Worm (Caenorhabditis elegans): Measurements from ENCODE around the gene F14H12.17.

F14H12.17 gene

DNA sequence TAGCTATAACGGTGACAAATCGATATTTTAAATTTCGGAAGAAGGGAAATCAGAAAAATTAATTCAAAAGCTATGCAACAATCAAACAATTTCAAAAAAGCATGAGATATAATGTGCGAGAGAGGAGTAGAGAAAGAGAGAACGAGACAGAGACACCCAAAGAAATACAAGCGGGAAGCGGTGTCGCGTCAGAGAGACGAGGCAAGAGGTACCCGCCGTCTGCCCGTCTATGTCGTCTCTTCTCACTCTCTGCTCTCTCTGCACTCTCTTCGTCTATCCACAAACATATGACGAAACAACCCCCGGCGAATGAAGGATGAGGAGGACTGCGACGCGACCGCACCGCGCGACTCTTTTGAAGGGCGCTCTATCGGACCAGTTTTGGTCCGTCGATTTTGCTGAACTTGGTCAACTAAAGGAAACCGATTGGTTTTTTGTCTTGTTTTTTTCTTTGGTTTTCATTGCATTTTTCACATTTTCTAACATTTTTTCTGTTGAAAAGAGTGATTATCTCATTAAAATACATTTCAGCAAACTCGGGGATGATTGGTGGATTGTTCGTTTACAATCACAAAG lies 25.8 kb upstream of the F14H12.17 start, which contains the start of gene dpy-23:
dpy-23 (plus strand) TSS at position 526 of the 576 bp plus-strand sequence.
- TF ChIP-seq jun-1 (tag; optimal IDR thresholded peaks at IDR 0.05) (peak; percentile 82), F10B5.3 (tag; optimal IDR thresholded peaks at IDR 0.05) (peak; percentile 0), daf-12 (tag; optimal IDR thresholded peaks at IDR 0.05) (no peak), Y75B8A.6 (GFP tag; IDR thresholded peaks at IDR 0.05) (no peak), lin-1 (GFP tag; IDR thresholded peaks at IDR 0.05) (0 out of 2 replicates have a peak, but pooled peaks have one; percentile 49), nhr-28 (tag; optimal IDR thresholded peaks at IDR 0.05) (peak; percentile 93), aha-1 (tag) (peak; percentile 99), dmd-9 (GFP tag; IDR thresholded peaks at IDR 0.05) (0 out of 2 replicates have a peak, but pooled peaks have one; percentile 50), lsy-2 (tag; optimal IDR thresholded peaks at IDR 0.05) (peak; percentile 80 to 89), ztf-7 (tag; optimal IDR thresholded peaks at IDR 0.05) (peak; percentile 52), mxl-2 (GFP tag; conservative IDR thresholded peaks at IDR 0.05) (no peak), hlh-30 (tag; optimal IDR thresholded peaks at IDR 0.05; ENCODE audit: insufficient read depth) (peak; percentile 97), hif-1 (tag; optimal IDR thresholded peaks at IDR 0.05) (peak in 1 of 2 experiments; percentile 80), T26A8.4 (GFP tag; IDR thresholded peaks at IDR 0.05) (peak; percentile 82), cey-2 (tag; optimal IDR thresholded peaks at IDR 0.05; ENCODE audit: borderline replicate concordance, insufficient read depth) (no peak), ceh-32 (tag; optimal IDR thresholded peaks at IDR 0.05; ENCODE audit: poor library complexity) (no peak), nhr-25 (tag; optimal IDR thresholded peaks at IDR 0.05; ENCODE audit: borderline replicate concordance, insufficient read depth) (peak; percentile 90), php-3 (GFP tag; IDR thresholded peaks at IDR 0.05) (no peak), fos-1 (tag; optimal IDR thresholded peaks at IDR 0.05) (no peak), ceh-28 (tag; optimal IDR thresholded peaks at IDR 0.05) (no peak), mxl-3 (GFP tag; optimal IDR thresholded peaks at IDR 0.05) (peak; percentile 82), lin-15B (tag; optimal IDR thresholded peaks at IDR 0.05) (no peak), dve-1 (tag; optimal IDR thresholded peaks at IDR 0.05; ENCODE audit: insufficient read depth) (peak; percentile 96), duxl-1 (tag; optimal IDR thresholded peaks at IDR 0.05; ENCODE audit: poor library complexity) (peak; percentile 58), ctbp-1 (GFP tag; IDR thresholded peaks at IDR 0.05) (peak; percentile 94), nhr-102 (tag; optimal IDR thresholded peaks at IDR 0.05) (peak; percentile 67), nhr-42 (GFP tag; IDR thresholded peaks at IDR 0.05) (peak; percentile 77; the same call in 1 of the 2 replicates), nhr-6 (tag; optimal IDR thresholded peaks at IDR 0.05) (peak; percentile 95), madf-5 (GFP tag; IDR thresholded peaks at IDR 0.05) (no peak), mes-2 (tag; optimal IDR thresholded peaks at IDR 0.05; ENCODE audit: poor library complexity, severe bottlenecking) (peak; percentile 82), egl-27 (tag; optimal IDR thresholded peaks at IDR 0.05) (no peak), set-16 (GFP tag; IDR thresholded peaks at IDR 0.05) (peak; percentile 89), ceh-20 (GFP tag; IDR thresholded peaks at IDR 0.05) (peak; percentile 90), tag-97 (GFP tag; IDR thresholded peaks at IDR 0.05) (no peak), F44E2.7 (GFP tag; IDR thresholded peaks at IDR 0.05) (no peak), snpc-1.2 (GFP tag; IDR thresholded peaks at IDR 0.05) (no peak), spr-1 (tag; optimal IDR thresholded peaks at IDR 0.05) (peak; percentile 54), Y48G9A.11 (GFP tag; IDR thresholded peaks at IDR 0.05) (no peak), dmd-6 (GFP tag; IDR thresholded peaks at IDR 0.05) (peak; percentile 90), unc-62 (GFP tag; optimal IDR thresholded peaks at IDR 0.05 in 1 of 2) (peak in 1 of 2 experiments; percentile 61), unc-62 (tag; optimal IDR thresholded peaks at IDR 0.05) (no peak), daf-8 (GFP tag; IDR thresholded peaks at IDR 0.05) (no peak), lir-3 (tag; optimal IDR thresholded peaks at IDR 0.05) (no peak), Y5F2A.4 (GFP tag; optimal IDR thresholded peaks at IDR 0.05) (no peak), unc-130 (GFP tag; optimal IDR thresholded peaks at IDR 0.05) (no peak), lim-7 (GFP tag; IDR thresholded peaks at IDR 0.05) (peak; percentile 63), nhr-77 (tag; optimal IDR thresholded peaks at IDR 0.05) (peak; percentile 89), lin-13 (GFP tag; optimal IDR thresholded peaks at IDR 0.05) (peak; percentile 91), nhr-111 (GFP tag; optimal IDR thresholded peaks at IDR 0.05) (no peak)
